Worm (Caenorhabditis elegans): Measurements from ENCODE around the gene C27C12.1.

DNA sequence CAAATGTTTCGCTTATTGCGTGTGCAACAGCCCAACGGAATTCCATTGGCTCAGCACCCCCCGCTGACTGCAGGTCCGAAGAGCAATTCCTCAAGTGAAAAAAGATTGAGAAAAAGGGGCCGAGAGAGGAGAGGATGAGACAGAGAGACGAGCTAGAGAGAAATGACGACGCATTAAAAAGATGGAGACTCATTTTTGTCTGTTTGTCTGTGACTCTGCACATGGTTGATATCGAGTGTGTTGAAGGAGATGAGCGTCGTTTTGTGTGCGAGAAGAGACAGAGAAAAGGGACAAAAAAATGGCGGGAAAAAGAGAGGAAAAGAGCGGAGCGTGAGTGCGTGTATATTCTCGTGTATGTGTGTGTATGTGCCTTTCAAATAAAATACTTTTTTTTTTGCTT, 12.5 kb downstream of the C27C12.1 start:
- TF ChIP-seq nhr-11 (tag; optimal IDR thresholded peaks at IDR 0.05) (no peak), ama-1 (optimal IDR thresholded peaks at IDR 0.05) (peak; percentile 39), nhr-77 (tag; optimal IDR thresholded peaks at IDR 0.05) (no peak), unc-55 (GFP tag; optimal IDR thresholded peaks at IDR 0.05) (peak; percentile 94), ztf-11 (tag; optimal IDR thresholded peaks at IDR 0.05) (no peak), alr-1 (tag; optimal IDR thresholded peaks at IDR 0.05) (no peak), aly-2 (tag; optimal IDR thresholded peaks at IDR 0.05) (no peak)
